Fruit fly (Drosophila melanogaster) whole organism, prepupa: ENCODE data around the gene fru.

Source experiments
- CG32006 ChIP-seq: fragments of 200-800 bp; sonication (Bioruptor generic); optimal IDR thresholded peaks from 3 replicates; lab custom pipeline; 2017; ENCODE audit warnings: missing biosample characterization, mild to moderate bottlenecking, missing genetic modification characterization
- CG8319 ChIP-seq: fragments of 200-800 bp; sonication (Bioruptor generic); optimal IDR thresholded peaks from 3 replicates; lab custom pipeline; 2016; ENCODE audit warnings: missing biosample characterization, missing genetic modification characterization
- Hr38 ChIP-seq: sonication (Bioruptor generic); optimal IDR thresholded peaks from 2 replicates; lab custom pipeline; 2016; ENCODE audit warnings: missing biosample characterization, missing genetic modification characterization
- Smox ChIP-seq: fragments of 200-800 bp; sonication (Bioruptor generic); optimal IDR thresholded peaks from 3 replicates; lab custom pipeline; 2016; ENCODE audit warnings: missing biosample characterization, missing genetic modification characterization

dm6 chr3R:18402549-18403429 lies 142.6 kb downstream of the fru start, which contains the start of the genes Wdr37 and koko:
- TF ChIP-seq Smox (GFP tag; lab: Kevin White, UChicago) (peak; percentile 93), Hr38 (GFP tag; lab: Kevin White, UChicago) (no peak), CG8319 (peak; percentile 93), CG32006 (GFP tag; lab: Kevin White, UChicago) (peak; percentile 96)
